Fruit fly (Drosophila melanogaster): Measurements from ENCODE around the gene CG14453.

CG14453 gene

dm6 chr3L:22727739-22728335 lies 34.0 kb downstream of the CG14453 start, which contains the start of the genes CG14450 and CG11367 (continued):
- TF ChIP-seq Xrp1 (GFP tag; IDR thresholded peaks at IDR 0.05): peak; percentile 29; the same call in 1 of the 2 replicates
- TF ChIP-seq yki (optimal IDR thresholded peaks at IDR 0.05): peak; percentile 7
- no peak for TF ChIP-seq CG3726 (GFP tag; IDR thresholded peaks at IDR 0.05)
- peak; percentile 13 for TF ChIP-seq Six4 (GFP tag; optimal IDR thresholded peaks at IDR 0.05)
- TF ChIP-seq Sox102F (GFP tag; optimal IDR thresholded peaks at IDR 0.05): no peak
- TF ChIP-seq stwl (tag; optimal IDR thresholded peaks at IDR 0.05): peak; percentile 51
- peak; percentile 23 for TF ChIP-seq CG18619 (GFP tag; optimal IDR thresholded peaks at IDR 0.05)
- TF ChIP-seq otp (GFP tag; IDR thresholded peaks at IDR 0.05): no peak
- TF ChIP-seq Jarid2 (GFP tag; optimal IDR thresholded peaks at IDR 0.05): peak; percentile 91
- no peak for TF ChIP-seq CG13123 (GFP tag; optimal IDR thresholded peaks at IDR 0.05)
- TF ChIP-seq CG14014 (GFP tag; IDR thresholded peaks at IDR 0.05): no peak
- TF ChIP-seq ttk (GFP tag; IDR thresholded peaks at IDR 0.05): no peak
- no peak for TF ChIP-seq CG3065 (GFP tag; optimal IDR thresholded peaks at IDR 0.05)
- TF ChIP-seq CG33213 (GFP tag; optimal IDR thresholded peaks at IDR 0.05): no peak
- TF ChIP-seq B-H2 (GFP tag; optimal IDR thresholded peaks at IDR 0.05): peak; percentile 41
- TF ChIP-seq croc (GFP tag; conservative IDR thresholded peaks at IDR 0.05): no peak
- TF ChIP-seq kni (GFP tag; optimal IDR thresholded peaks at IDR 0.05): peak; percentile 94
- peak; percentile 27; the same call in 1 of the 2 replicates for TF ChIP-seq CG4360 (GFP tag; IDR thresholded peaks at IDR 0.05)
- TF ChIP-seq lmd (GFP tag; IDR thresholded peaks at IDR 0.05): no peak
- no peak for TF ChIP-seq Side (GFP tag; optimal IDR thresholded peaks at IDR 0.05)
- no peak for TF ChIP-seq hkb (optimal IDR thresholded peaks at IDR 0.05)
- TF ChIP-seq hkb (GFP tag; IDR thresholded peaks at IDR 0.05): no peak
- no peak for TF ChIP-seq CG34376 (GFP tag; optimal IDR thresholded peaks at IDR 0.05)
- no peak for TF ChIP-seq CG1602 (GFP tag; optimal IDR thresholded peaks at IDR 0.05)
- peak; percentile 6 for TF ChIP-seq CG2678 (tag; optimal IDR thresholded peaks at IDR 0.05)
- no peak for TF ChIP-seq Oli (tag; optimal IDR thresholded peaks at IDR 0.05)
- TF ChIP-seq kay (GFP tag; optimal IDR thresholded peaks at IDR 0.05): no peak
- no peak for TF ChIP-seq lola (GFP tag; optimal IDR thresholded peaks at IDR 0.05)
- no peak for TF ChIP-seq Vsx1 (GFP tag; optimal IDR thresholded peaks at IDR 0.05)
- TF ChIP-seq CG9797 (GFP tag; optimal IDR thresholded peaks at IDR 0.05): peak; percentile 66
- no peak for TF ChIP-seq shn (GFP tag; optimal IDR thresholded peaks at IDR 0.05)
- TF ChIP-seq klu (GFP tag; IDR thresholded peaks at IDR 0.05): no peak
- no peak for TF ChIP-seq fd96Cb (tag; optimal IDR thresholded peaks at IDR 0.05)
- peak; percentile 72 for TF ChIP-seq Doc3 (GFP tag; IDR thresholded peaks at IDR 0.05; ENCODE audit: partially characterized antibody)
- no peak for TF ChIP-seq CG31224 (GFP tag; IDR thresholded peaks at IDR 0.05)
- TF ChIP-seq CG1233 (GFP tag; optimal IDR thresholded peaks at IDR 0.05): peak; percentile 2
- TF ChIP-seq CG8359 (GFP tag; optimal IDR thresholded peaks at IDR 0.05; ENCODE audit: borderline replicate concordance): no peak
- peak; percentile 76 for TF ChIP-seq HLHmδ (GFP tag; optimal IDR thresholded peaks at IDR 0.05)
- TF ChIP-seq gt (GFP tag; IDR thresholded peaks at IDR 0.05): no peak
- TF ChIP-seq ci (GFP tag; IDR thresholded peaks at IDR 0.05): peak; percentile 57; the same call in 2 of the 3 replicates
- TF ChIP-seq Mes4 (GFP tag; optimal IDR thresholded peaks at IDR 0.05): no peak
- TF ChIP-seq CG4424 (GFP tag; optimal IDR thresholded peaks at IDR 0.05): no peak
- TF ChIP-seq CG30020 (tag; optimal IDR thresholded peaks at IDR 0.05): peak; percentile 78
- TF ChIP-seq zen (tag; optimal IDR thresholded peaks at IDR 0.05): peak; percentile 30
- TF ChIP-seq CG11723 (GFP tag; optimal IDR thresholded peaks at IDR 0.05): peak; percentile 7
- TF ChIP-seq CG7556 (GFP tag; optimal IDR thresholded peaks at IDR 0.05): peak; percentile 2
- TF ChIP-seq nerfin-2 (GFP tag; IDR thresholded peaks at IDR 0.05; ENCODE audit: partially characterized antibody): 0 out of 2 replicates have a peak, but pooled peaks have one; percentile 33
- no peak for TF ChIP-seq tup (GFP tag; optimal IDR thresholded peaks at IDR 0.05)
- no peak for TF ChIP-seq Lpt (GFP tag; optimal IDR thresholded peaks at IDR 0.05)
- TF ChIP-seq NC2β (GFP tag; optimal IDR thresholded peaks at IDR 0.05): no peak
- peak; percentile 44 for TF ChIP-seq YL-1 (GFP tag; optimal IDR thresholded peaks at IDR 0.05)

Measured in whole organism, embryonic.